Fruit fly (Drosophila melanogaster) whole organism, embryonic: ENCODE data around the gene bun.

Experiments used
- Ada2b ChIP-seq: fragments of 200-800 bp; sonication (Bioruptor generic); IDR thresholded peaks from 2 replicates; pipeline ENCODE4 v1.3.6; 2022; ENCODE audit warnings: missing biosample characterization, missing genetic modification characterization
- Atf6 ChIP-seq: fragments of 200-800 bp; sonication (Bioruptor generic); IDR thresholded peaks from 2 replicates; pipeline ENCODE4 v1.3.6; 2022; ENCODE audit warnings: missing biosample characterization, missing genetic modification characterization
- CG10431 ChIP-seq: fragments of 200-800 bp; sonication (Bioruptor generic); optimal IDR thresholded peaks from 3 replicates; lab custom pipeline; 2018; ENCODE audit warnings: missing biosample characterization, mild to moderate bottlenecking, missing genetic modification characterization
- CG10543 ChIP-seq: fragments of 200-800 bp; sonication (Bioruptor generic); optimal IDR thresholded peaks from 3 replicates; lab custom pipeline; 2017; ENCODE audit warnings: missing biosample characterization, mild to moderate bottlenecking, missing genetic modification characterization, moderate library complexity
- CG11695 ChIP-seq: fragments of 200-800 bp; sonication (Bioruptor generic); IDR thresholded peaks from 3 replicates; pipeline ENCODE4 v1.3.6; 2022; ENCODE audit warnings: missing biosample characterization, missing genetic modification characterization
- CG12104 ChIP-seq: fragments of 200-800 bp; sonication (Bioruptor generic); optimal IDR thresholded peaks from 3 replicates; lab custom pipeline; 2016; ENCODE audit warnings: missing biosample characterization, missing genetic modification characterization
- CG12236 ChIP-seq: fragments of 200-800 bp; sonication (Bioruptor generic); optimal IDR thresholded peaks from 2 replicates; lab custom pipeline; 2016; ENCODE audit warnings: missing biosample characterization, missing genetic modification characterization
- CG14050 ChIP-seq: fragments of 200-800 bp; sonication (Bioruptor generic); IDR thresholded peaks from 3 replicates; pipeline ENCODE4 v1.3.6; 2022; ENCODE audit warnings: missing biosample characterization, missing genetic modification characterization
- CG15514 ChIP-seq: fragments of 200-800 bp; sonication (Bioruptor generic); optimal IDR thresholded peaks from 3 replicates; lab custom pipeline; 2017; ENCODE audit warnings: missing biosample characterization, missing genetic modification characterization, mild to moderate bottlenecking, moderate library complexity, missing genetic modification reagents
- CG16779 ChIP-seq: fragments of 200-800 bp; sonication (Bioruptor generic); IDR thresholded peaks from 2 replicates; pipeline ENCODE4 v1.3.6; 2022; ENCODE audit warnings: missing biosample characterization, missing genetic modification characterization
- CG16863 ChIP-seq: fragments of 200-800 bp; sonication (Bioruptor generic); optimal IDR thresholded peaks from 3 replicates; lab custom pipeline; 2016; ENCODE audit warnings: missing biosample characterization, missing genetic modification characterization
- CG17328 ChIP-seq: fragments of 200-800 bp; sonication (Bioruptor generic); IDR thresholded peaks from 2 replicates; pipeline ENCODE4 v1.3.6; 2022; ENCODE audit warnings: missing biosample characterization, missing genetic modification characterization
- CG17359 ChIP-seq: fragments of 200-800 bp; sonication (Bioruptor generic); optimal IDR thresholded peaks from 3 replicates; lab custom pipeline; 2018; ENCODE audit warnings: missing biosample characterization, mild to moderate bottlenecking, missing genetic modification characterization, moderate library complexity
- CG17802 ChIP-seq: fragments of 200-800 bp; sonication (Bioruptor generic); optimal IDR thresholded peaks from 2 replicates; lab custom pipeline; 2018; ENCODE audit warnings: missing biosample characterization, mild to moderate bottlenecking, missing genetic modification characterization, moderate library complexity
- CG18599 ChIP-seq: fragments of 200-800 bp; sonication (Bioruptor generic); optimal IDR thresholded peaks from 3 replicates; lab custom pipeline; 2017; ENCODE audit warnings: missing biosample characterization, missing genetic modification characterization, mild to moderate bottlenecking, moderate library complexity, missing genetic modification reagents
- CG31388 ChIP-seq: fragments of 200-800 bp; sonication (Bioruptor generic); optimal IDR thresholded peaks from 2 replicates; lab custom pipeline; 2016; ENCODE audit warnings: missing biosample characterization, missing genetic modification characterization
- CG42726 ChIP-seq: fragments of 200-800 bp; sonication (Bioruptor generic); IDR thresholded peaks from 2 replicates; pipeline ENCODE4 v1.3.6; 2022; ENCODE audit warnings: missing biosample characterization, missing genetic modification characterization; ENCODE audit not compliant: partially characterized antibody
- CG4282 ChIP-seq: fragments of 200-800 bp; sonication (Bioruptor generic); optimal IDR thresholded peaks from 2 replicates; lab custom pipeline; 2016; ENCODE audit warnings: missing biosample characterization, missing genetic modification characterization
- CG4707 ChIP-seq: fragments of 200-800 bp; sonication (Bioruptor generic); optimal IDR thresholded peaks from 2 replicates; lab custom pipeline; 2018; ENCODE audit warnings: missing biosample characterization, mild to moderate bottlenecking, missing genetic modification characterization, moderate library complexity
- CG5245 ChIP-seq: fragments of 200-800 bp; sonication (Bioruptor generic); optimal IDR thresholded peaks from 3 replicates; lab custom pipeline; 2016; ENCODE audit warnings: missing biosample characterization, missing genetic modification characterization
- CG7745 ChIP-seq: fragments of 200-800 bp; sonication (Bioruptor generic); optimal IDR thresholded peaks from 2 replicates; lab custom pipeline; 2018; ENCODE audit warnings: missing biosample characterization, mild to moderate bottlenecking, missing genetic modification characterization, moderate library complexity
- CG7987 ChIP-seq: fragments of 200-800 bp; sonication (Bioruptor generic); optimal IDR thresholded peaks from 2 replicates; lab custom pipeline; 2018; ENCODE audit warnings: missing biosample characterization, mild to moderate bottlenecking, missing genetic modification characterization, moderate library complexity
- CG9817 ChIP-seq: fragments of 200-800 bp; sonication (Bioruptor generic); optimal IDR thresholded peaks from 2 replicates; lab custom pipeline; 2018; ENCODE audit warnings: missing biosample characterization, mild to moderate bottlenecking, missing genetic modification characterization, moderate library complexity
- D19A ChIP-seq: fragments of 200-800 bp; optimal IDR thresholded peaks from 3 replicates; lab custom pipeline; 2019; ENCODE audit warnings: missing biosample characterization, mild to moderate bottlenecking, missing genetic modification characterization, moderate library complexity
- Dfd ChIP-seq, 2 experiments: fragments of >200 bp; optimal IDR thresholded peaks; 2 replicates each; lab custom pipeline; 2017; ENCODE audit warnings: missing biosample characterization in 2 of 2, missing genetic modification characterization in 2 of 2
- HLH4C ChIP-seq: fragments of 200-800 bp; sonication (Bioruptor generic); IDR thresholded peaks from 3 replicates; pipeline ENCODE4 v1.3.6; 2022; ENCODE audit warnings: missing biosample characterization, missing genetic modification characterization; ENCODE audit not compliant: partially characterized antibody
- HLH54F ChIP-seq: fragments of 200-800 bp; sonication (Bioruptor generic); optimal IDR thresholded peaks from 3 replicates; lab custom pipeline; 2016; ENCODE audit warnings: missing biosample characterization, missing genetic modification characterization
- Hand ChIP-seq: fragments of 200-800 bp; sonication (Bioruptor generic); optimal IDR thresholded peaks from 2 replicates; lab custom pipeline; 2017; ENCODE audit warnings: mild to moderate bottlenecking, missing biosample characterization, missing genetic modification reagents, missing genetic modification characterization
- NC2β ChIP-seq: fragments of 200-800 bp; sonication (Bioruptor generic); optimal IDR thresholded peaks from 2 replicates; lab custom pipeline; 2016; ENCODE audit warnings: missing biosample characterization, missing genetic modification characterization
- Sry-β ChIP-seq: fragments of 200-800 bp; sonication (Bioruptor generic); optimal IDR thresholded peaks from 2 replicates; lab custom pipeline; 2018; ENCODE audit warnings: missing biosample characterization, mild to moderate bottlenecking, missing genetic modification characterization, moderate library complexity
- crol ChIP-seq: fragments of 200-800 bp; sonication (Bioruptor generic); IDR thresholded peaks from 2 replicates; pipeline ENCODE4 v1.3.6; 2022; ENCODE audit warnings: missing biosample characterization, missing genetic modification characterization
- crp ChIP-seq, 2 experiments: fragments of 200-800 bp; sonication (Bioruptor generic); optimal IDR thresholded peaks; 2 replicates in 1 of 2; 3 replicates in 1 of 2; lab custom pipeline; 2017; ENCODE audit warnings: missing biosample characterization in 2 of 2, missing genetic modification characterization in 2 of 2, mild to moderate bottlenecking in 1 of 2, moderate library complexity in 1 of 2
- dmrt99B ChIP-seq: fragments of 200-800 bp; sonication (Bioruptor generic); optimal IDR thresholded peaks from 2 replicates; lab custom pipeline; 2018; ENCODE audit warnings: missing biosample characterization, mild to moderate bottlenecking, missing genetic modification characterization, moderate library complexity
- emc ChIP-seq: fragments of 200-800 bp; sonication (Bioruptor generic); optimal IDR thresholded peaks from 2 replicates; lab custom pipeline; 2016; ENCODE audit warnings: missing biosample characterization, missing genetic modification characterization
- exex ChIP-seq: fragments of 200-800 bp; sonication (Bioruptor generic); optimal IDR thresholded peaks from 4 replicates; lab custom pipeline; 2018; ENCODE audit warnings: missing biosample characterization, mild to moderate bottlenecking, missing genetic modification characterization, moderate library complexity
- fd96Cb ChIP-seq: fragments of 200-800 bp; sonication (Bioruptor generic); optimal IDR thresholded peaks from 2 replicates; lab custom pipeline; 2018; ENCODE audit warnings: missing biosample characterization, mild to moderate bottlenecking, missing genetic modification characterization, moderate library complexity
- gcm2 ChIP-seq: fragments of 200-800 bp; sonication (Bioruptor generic); optimal IDR thresholded peaks from 2 replicates; lab custom pipeline; 2016; ENCODE audit warnings: missing biosample characterization, missing genetic modification characterization
- lab ChIP-seq: fragments of 200-800 bp; sonication (Bioruptor generic); optimal IDR thresholded peaks from 3 replicates; lab custom pipeline; 2017; ENCODE audit warnings: missing biosample characterization, missing genetic modification characterization, mild to moderate bottlenecking, moderate library complexity, missing genetic modification reagents
- onecut ChIP-seq: fragments of 200-800 bp; sonication (Bioruptor generic); IDR thresholded peaks from 2 replicates; pipeline ENCODE4 v1.3.6; 2022; ENCODE audit warnings: missing biosample characterization, missing genetic modification characterization
- pros ChIP-seq: fragments of 200-800 bp; sonication (Bioruptor generic); optimal IDR thresholded peaks from 3 replicates; lab custom pipeline; 2019; ENCODE audit warnings: missing biosample characterization, mild to moderate bottlenecking, missing genetic modification characterization, moderate library complexity
- psq ChIP-seq: fragments of 200-800 bp; sonication (Bioruptor generic); optimal IDR thresholded peaks from 2 replicates; lab custom pipeline; 2017; ENCODE audit warnings: missing biosample characterization, missing genetic modification characterization
- shn ChIP-seq: fragments of 200-800 bp; sonication (Bioruptor generic); optimal IDR thresholded peaks from 3 replicates; lab custom pipeline; 2016; ENCODE audit warnings: missing biosample characterization, missing genetic modification characterization
- sima ChIP-seq: fragments of 200-800 bp; sonication (Bioruptor generic); optimal IDR thresholded peaks from 2 replicates; lab custom pipeline; 2016; ENCODE audit warnings: missing biosample characterization, missing genetic modification characterization
- sug ChIP-seq: fragments of 200-800 bp; optimal IDR thresholded peaks from 2 replicates; lab custom pipeline; 2019; ENCODE audit warnings: missing biosample characterization, mild to moderate bottlenecking, missing genetic modification characterization, moderate library complexity
- tx ChIP-seq: fragments of 200-800 bp; sonication (Bioruptor generic); optimal IDR thresholded peaks from 2 replicates; lab custom pipeline; 2016; ENCODE audit warnings: missing biosample characterization, missing genetic modification characterization
- wdn ChIP-seq: fragments of 200-800 bp; sonication (Bioruptor generic); IDR thresholded peaks from 2 replicates; pipeline ENCODE4 v1.3.6; 2022; ENCODE audit warnings: missing biosample characterization, missing genetic modification characterization
- wek ChIP-seq: fragments of 200-800 bp; sonication (Bioruptor generic); optimal IDR thresholded peaks from 3 replicates; lab custom pipeline; 2018; ENCODE audit warnings: missing biosample characterization, mild to moderate bottlenecking, missing genetic modification characterization, moderate library complexity
- z ChIP-seq: fragments of 200-800 bp; sonication (Bioruptor generic); IDR thresholded peaks from 3 replicates; pipeline ENCODE4 v1.3.6; 2022; ENCODE audit warnings: missing biosample characterization, missing genetic modification characterization

bun gene

dm6 chr2L:12465164-12466011 lies 81.0 kb downstream of the bun start (continued):
- TF ChIP-seq CG31388 (no peak), emc (GFP tag; lab: Kevin White, UChicago) (no peak), CG17328 (GFP tag; lab: Robert Waterston, UW) (no peak), z (GFP tag; lab: Robert Waterston, UW) (0 out of 3 replicates have a peak, but pooled peaks have one; percentile 42), CG17802 (tag; lab: Kevin White, UChicago) (no peak), sima (GFP tag; lab: Kevin White, UChicago) (no peak), wdn (GFP tag; lab: Robert Waterston, UW) (no peak), CG7745 (tag; lab: Kevin White, UChicago) (peak; percentile 64), wek (peak; percentile 27), HLH4C (GFP tag; lab: Robert Waterston, UW) (no peak), tx (no peak), CG12236 (GFP tag; lab: Kevin White, UChicago) (no peak), pros (GFP tag; lab: Kevin White, UChicago) (no peak), CG16779 (GFP tag; lab: Robert Waterston, UW) (no peak), CG5245 (GFP tag; lab: Kevin White, UChicago) (no peak), gcm2 (no peak), CG12104 (no peak), Ada2b (no peak), CG4707 (GFP tag; lab: Kevin White, UChicago) (peak; percentile 39), exex (tag; lab: Kevin White, UChicago) (peak; percentile 84), D19A (tag; lab: Kevin White, UChicago) (no peak), crp (GFP tag; optimal IDR thresholded peaks at IDR 0.05; lab: Kevin White, UChicago) (no peak), CG9817 (tag; lab: Kevin White, UChicago) (no peak), shn (no peak), sug (peak; percentile 56), lab (peak; percentile 56), CG17359 (tag; lab: Kevin White, UChicago) (peak; percentile 34), CG14050 (GFP tag; lab: Robert Waterston, UW) (no peak), CG18599 (GFP tag; lab: Kevin White, UChicago) (peak; percentile 47), CG15514 (GFP tag; lab: Kevin White, UChicago) (peak; percentile 35), Atf6 (GFP tag; lab: Robert Waterston, UW) (peak; percentile 31; the same call in 1 of the 2 replicates), CG10543 (GFP tag; lab: Kevin White, UChicago) (peak; percentile 44), Sry-β (no peak), CG42726 (GFP tag; lab: Robert Waterston, UW) (no peak), CG11695 (GFP tag; lab: Robert Waterston, UW) (0 out of 3 replicates have a peak, but pooled peaks have one; percentile 45), Dfd (GFP tag; optimal IDR thresholded peaks at IDR 0.05; lab: Kevin White, UChicago) (no peak), CG7987 (GFP tag; lab: Kevin White, UChicago) (peak; percentile 63), psq (GFP tag; lab: Kevin White, UChicago) (no peak), crol (GFP tag; lab: Robert Waterston, UW) (no peak), onecut (0 out of 2 replicates have a peak, but pooled peaks have one; percentile 17), dmrt99B (tag; lab: Kevin White, UChicago) (no peak), fd96Cb (tag; lab: Kevin White, UChicago) (no peak), CG16863 (GFP tag; lab: Kevin White, UChicago) (no peak), CG10431 (GFP tag; lab: Kevin White, UChicago) (no peak), CG4282 (GFP tag; lab: Kevin White, UChicago) (no peak), NC2β (GFP tag; lab: Kevin White, UChicago) (no peak), Hand (GFP tag; lab: Kevin White, UChicago) (no peak), HLH54F (GFP tag; lab: Kevin White, UChicago) (no peak)
